Fruit fly (Drosophila melanogaster) whole organism, embryonic: ENCODE results near the gene CG3513.

Source experiments
- ATbp ChIP-seq: fragments of 200-800 bp; sonication (Bioruptor generic); optimal IDR thresholded peaks from 2 replicates; lab custom pipeline; 2017; ENCODE audit warnings: missing biosample characterization, mild to moderate bottlenecking, missing genetic modification characterization, missing genetic modification reagents
- Aef1 ChIP-seq: fragments of 200-800 bp; sonication (Bioruptor generic); IDR thresholded peaks from 3 replicates; pipeline ENCODE4 v1.3.6; 2022; ENCODE audit warnings: missing biosample characterization, missing genetic modification characterization
- Bdp1 ChIP-seq: fragments of 200-800 bp; sonication (Bioruptor generic); optimal IDR thresholded peaks from 3 replicates; lab custom pipeline; 2016; ENCODE audit warnings: missing biosample characterization, missing genetic modification characterization
- CG10959 ChIP-seq: fragments of 200-800 bp; sonication (Bioruptor generic); IDR thresholded peaks from 2 replicates; pipeline ENCODE4 v1.3.6; 2022; ENCODE audit warnings: missing biosample characterization, missing genetic modification characterization
- CG11695 ChIP-seq: fragments of 200-800 bp; sonication (Bioruptor generic); IDR thresholded peaks from 3 replicates; pipeline ENCODE4 v1.3.6; 2022; ENCODE audit warnings: missing biosample characterization, missing genetic modification characterization
- CG14441 ChIP-seq: fragments of 200-800 bp; sonication (Bioruptor generic); IDR thresholded peaks from 2 replicates; pipeline ENCODE4 v1.3.6; 2022; ENCODE audit warnings: missing biosample characterization, missing genetic modification characterization
- CG15696 ChIP-seq: fragments of 200-800 bp; sonication (Bioruptor generic); optimal IDR thresholded peaks from 2 replicates; lab custom pipeline; 2019; ENCODE audit warnings: missing biosample characterization, mild to moderate bottlenecking, missing genetic modification characterization, moderate library complexity
- CG17802 ChIP-seq: fragments of 200-800 bp; sonication (Bioruptor generic); optimal IDR thresholded peaks from 2 replicates; lab custom pipeline; 2018; ENCODE audit warnings: missing biosample characterization, mild to moderate bottlenecking, missing genetic modification characterization, moderate library complexity
- CG17829 ChIP-seq: fragments of 200-800 bp; optimal IDR thresholded peaks from 2 replicates; lab custom pipeline; 2019; ENCODE audit warnings: missing biosample characterization, mild to moderate bottlenecking, missing genetic modification characterization, moderate library complexity
- CG1832 ChIP-seq: fragments of 200-800 bp; sonication (Bioruptor generic); optimal IDR thresholded peaks from 2 replicates; lab custom pipeline; 2017; ENCODE audit warnings: missing biosample characterization, mild to moderate bottlenecking, missing genetic modification characterization, inconsistent platforms
- CG2889 ChIP-seq: fragments of 200-800 bp; sonication (Bioruptor generic); IDR thresholded peaks from 3 replicates; pipeline ENCODE4 v1.3.6; 2022; ENCODE audit warnings: missing biosample characterization, missing genetic modification characterization
- CG32772 ChIP-seq: fragments of 200-800 bp; sonication (Bioruptor generic); IDR thresholded peaks from 2 replicates; pipeline ENCODE4 v1.3.6; 2022; ENCODE audit warnings: missing biosample characterization, missing genetic modification characterization
- CG5245 ChIP-seq: fragments of 200-800 bp; sonication (Bioruptor generic); optimal IDR thresholded peaks from 3 replicates; lab custom pipeline; 2016; ENCODE audit warnings: missing biosample characterization, missing genetic modification characterization
- CG6689 ChIP-seq: fragments of 200-800 bp; sonication (Bioruptor generic); IDR thresholded peaks from 2 replicates; pipeline ENCODE4 v1.3.6; 2022; ENCODE audit warnings: missing biosample characterization, missing genetic modification characterization
- CG7357 ChIP-seq: fragments of 200-800 bp; sonication (Bioruptor generic); IDR thresholded peaks from 3 replicates; pipeline ENCODE4 v1.3.6; 2022; ENCODE audit warnings: missing biosample characterization, missing genetic modification characterization
- CG7372 ChIP-seq: fragments of 200-800 bp; sonication (Bioruptor generic); IDR thresholded peaks from 2 replicates; pipeline ENCODE4 v1.3.6; 2022; ENCODE audit warnings: missing biosample characterization, missing genetic modification characterization
- CG7963 ChIP-seq: fragments of 200-800 bp; sonication (Bioruptor generic); IDR thresholded peaks from 3 replicates; pipeline ENCODE4 v1.3.6; 2022; ENCODE audit warnings: missing biosample characterization, missing genetic modification characterization; ENCODE audit not compliant: partially characterized antibody
- CG8765 ChIP-seq: fragments of 200-800 bp; sonication (Bioruptor generic); IDR thresholded peaks from 2 replicates; pipeline ENCODE4 v1.3.6; 2022; ENCODE audit warnings: missing biosample characterization, missing genetic modification characterization
- CG8944 ChIP-seq: fragments of 200-800 bp; sonication (Bioruptor generic); optimal IDR thresholded peaks from 3 replicates; lab custom pipeline; 2016; ENCODE audit warnings: missing biosample characterization, missing genetic modification characterization
- Fer2 ChIP-seq: fragments of 200-800 bp; sonication (Bioruptor generic); optimal IDR thresholded peaks from 2 replicates; lab custom pipeline; 2018; ENCODE audit warnings: missing biosample characterization, mild to moderate bottlenecking, missing genetic modification characterization, moderate library complexity
- MBD-R2 ChIP-seq: fragments of 200-800 bp; sonication (Bioruptor generic); IDR thresholded peaks from 2 replicates; pipeline ENCODE4 v1.3.6; 2022; ENCODE audit warnings: missing biosample characterization, missing genetic modification characterization
- Meics ChIP-seq: fragments of 200-800 bp; sonication (Bioruptor generic); optimal IDR thresholded peaks from 2 replicates; lab custom pipeline; 2017; ENCODE audit warnings: missing biosample characterization, mild to moderate bottlenecking, missing genetic modification characterization
- Mrtf ChIP-seq: fragments of 200-800 bp; sonication (Bioruptor generic); IDR thresholded peaks from 3 replicates; pipeline ENCODE4 v1.3.6; 2022; ENCODE audit warnings: missing biosample characterization, missing genetic modification characterization
- Nf-YB ChIP-seq: fragments of 200-800 bp; sonication (Bioruptor generic); optimal IDR thresholded peaks from 3 replicates; lab custom pipeline; 2019; ENCODE audit warnings: missing biosample characterization, mild to moderate bottlenecking, missing genetic modification characterization, moderate library complexity
- Oaz ChIP-seq: fragments of 200-800 bp; sonication (Bioruptor generic); IDR thresholded peaks from 2 replicates; pipeline ENCODE4 v1.3.6; 2022; ENCODE audit warnings: missing biosample characterization, missing genetic modification characterization
- Optix ChIP-seq: fragments of 200-800 bp; sonication (Bioruptor generic); IDR thresholded peaks from 3 replicates; pipeline ENCODE4 v1.3.6; 2022; ENCODE audit warnings: missing biosample characterization, missing genetic modification characterization
- Side ChIP-seq: fragments of 200-800 bp; sonication (Bioruptor generic); optimal IDR thresholded peaks from 2 replicates; lab custom pipeline; 2016; ENCODE audit warnings: missing biosample characterization, missing genetic modification characterization
- Sin3A ChIP-seq: fragments of >200 bp; optimal IDR thresholded peaks from 2 replicates; lab custom pipeline; 2018
- Sox102F ChIP-seq: fragments of 200-800 bp; sonication (Bioruptor generic); optimal IDR thresholded peaks from 2 replicates; lab custom pipeline; 2018; ENCODE audit warnings: missing biosample characterization, mild to moderate bottlenecking, missing genetic modification characterization, moderate library complexity
- Tbp ChIP-seq: fragments of >200 bp; optimal IDR thresholded peaks from 2 replicates; lab custom pipeline; 2018; ENCODE audit warnings: missing biosample characterization, missing genetic modification characterization
- Xrp1 ChIP-seq: fragments of 200-800 bp; sonication (Bioruptor generic); IDR thresholded peaks from 2 replicates; pipeline ENCODE4 v1.3.6; 2022; ENCODE audit warnings: missing biosample characterization, missing genetic modification characterization
- amos ChIP-seq: fragments of 200-800 bp; sonication (Bioruptor generic); IDR thresholded peaks from 2 replicates; pipeline ENCODE4 v1.3.6; 2022; ENCODE audit warnings: missing biosample characterization, missing genetic modification characterization; ENCODE audit not compliant: partially characterized antibody
- az2 ChIP-seq: fragments of 200-800 bp; sonication (Bioruptor generic); optimal IDR thresholded peaks from 3 replicates; lab custom pipeline; 2016; ENCODE audit warnings: missing biosample characterization, missing genetic modification characterization
- chif ChIP-seq, 2 experiments: fragments of 200-800 bp; sonication (Bioruptor generic); optimal IDR thresholded peaks; 3 replicates each; lab custom pipeline; 2016; ENCODE audit warnings: missing biosample characterization in 2 of 2, missing genetic modification characterization in 2 of 2
- croc ChIP-seq: fragments of 200-800 bp; sonication (Bioruptor generic); conservative IDR thresholded peaks from 3 replicates; pipeline ENCODE4 v1.3.6; 2022; ENCODE audit warnings: missing biosample characterization, missing genetic modification characterization
- esg ChIP-seq: fragments of 200-800 bp; sonication (Bioruptor generic); conservative IDR thresholded peaks from 2 replicates; pipeline ENCODE4 v1.3.6; 2022; ENCODE audit warnings: missing biosample characterization, missing genetic modification characterization
- eve ChIP-seq, 2 experiments: fragments of >200 bp; optimal IDR thresholded peaks; 2 replicates each; lab custom pipeline; 2017; ENCODE audit warnings: missing biosample characterization in 2 of 2, missing genetic modification characterization in 2 of 2
- ewg ChIP-seq: fragments of 200-800 bp; sonication (Bioruptor generic); optimal IDR thresholded peaks from 3 replicates; lab custom pipeline; 2017; ENCODE audit warnings: mild to moderate bottlenecking, missing biosample characterization, missing genetic modification reagents, missing genetic modification characterization
- fd64A ChIP-seq: fragments of 200-800 bp; sonication (Bioruptor generic); optimal IDR thresholded peaks from 3 replicates; lab custom pipeline; 2018; ENCODE audit warnings: missing biosample characterization, mild to moderate bottlenecking, missing genetic modification characterization
- gem ChIP-seq: fragments of 200-800 bp; sonication (Bioruptor generic); optimal IDR thresholded peaks from 2 replicates; lab custom pipeline; 2019; ENCODE audit warnings: missing biosample characterization, mild to moderate bottlenecking, missing genetic modification characterization, moderate library complexity
- jing ChIP-seq: fragments of 200-800 bp; sonication (Bioruptor generic); optimal IDR thresholded peaks from 2 replicates; lab custom pipeline; 2018; ENCODE audit warnings: missing biosample characterization, mild to moderate bottlenecking, missing genetic modification characterization
- lola ChIP-seq, 3 experiments: fragments of >200 bp in 2 of 3; fragments of 200-800 bp in 1 of 3; sonication (Bioruptor generic) in 1 of 3; optimal IDR thresholded peaks; 2 replicates each; lab custom pipeline; 2017 to 2019; ENCODE audit warnings: missing biosample characterization in 3 of 3, missing genetic modification characterization in 3 of 3, mild to moderate bottlenecking in 1 of 3, moderate library complexity in 1 of 3
- nerfin-1 ChIP-seq: fragments of 200-800 bp; sonication (Bioruptor generic); optimal IDR thresholded peaks from 3 replicates; lab custom pipeline; 2019; ENCODE audit warnings: missing biosample characterization, mild to moderate bottlenecking, missing genetic modification characterization, moderate library complexity
- oc ChIP-seq: fragments of 200-800 bp; sonication (Bioruptor generic); optimal IDR thresholded peaks from 2 replicates; lab custom pipeline; 2018; ENCODE audit warnings: missing biosample characterization, mild to moderate bottlenecking, missing genetic modification characterization, moderate library complexity
- onecut ChIP-seq: fragments of 200-800 bp; sonication (Bioruptor generic); IDR thresholded peaks from 2 replicates; pipeline ENCODE4 v1.3.6; 2022; ENCODE audit warnings: missing biosample characterization, missing genetic modification characterization
- prd ChIP-seq, 3 experiments: fragments of >200 bp in 2 of 3; fragments of 200-800 bp in 1 of 3; sonication (Bioruptor generic) in 1 of 3; optimal IDR thresholded peaks in 2 of 3; IDR thresholded peaks in 1 of 3; 2 replicates in 2 of 3; 3 replicates in 1 of 3; pipeline versions ENCODE4 v1.3.6 to Lab custom; 2017 to 2022; ENCODE audit warnings: missing biosample characterization in 1 of 3, missing genetic modification characterization in 1 of 3
- pzg ChIP-seq: fragments of 200-800 bp; sonication (Bioruptor generic); optimal IDR thresholded peaks from 3 replicates; lab custom pipeline; 2018; ENCODE audit warnings: missing biosample characterization, mild to moderate bottlenecking, missing genetic modification characterization, moderate library complexity
- row ChIP-seq: fragments of 200-800 bp; sonication (Bioruptor generic); IDR thresholded peaks from 3 replicates; pipeline ENCODE4 v1.3.6; 2022; ENCODE audit warnings: missing biosample characterization, missing genetic modification characterization
- sim ChIP-seq: fragments of 200-800 bp; sonication (Bioruptor generic); IDR thresholded peaks from 2 replicates; pipeline ENCODE4 v1.3.6; 2022; ENCODE audit warnings: missing biosample characterization, missing genetic modification characterization
- sisA ChIP-seq: fragments of 200-800 bp; sonication (Bioruptor generic); IDR thresholded peaks from 2 replicates; pipeline ENCODE4 v1.3.6; 2022; ENCODE audit warnings: missing biosample characterization, missing genetic modification characterization

CG3513 gene

dm6 chr2L:3675770-3676169 is 17.2 kb downstream of the CG3513 start (continued):
- TF ChIP-seq CG2889 (GFP tag; lab: Robert Waterston, UW) = no peak
- 0 out of 3 replicates have a peak, but pooled peaks have one; percentile 23 for TF ChIP-seq Mrtf
- TF ChIP-seq ewg = peak; percentile 6
- peak; percentile 17 for TF ChIP-seq ATbp (GFP tag; lab: Kevin White, UChicago)
- TF ChIP-seq Aef1 (GFP tag; lab: Robert Waterston, UW) = 0 out of 3 replicates have a peak, but pooled peaks have one; percentile 12
- 0 out of 2 replicates have a peak, but pooled peaks have one; percentile 34 for TF ChIP-seq CG7372 (GFP tag; lab: Robert Waterston, UW)
- no peak for TF ChIP-seq Fer2
- peak; percentile 19 for TF ChIP-seq nerfin-1 (tag; lab: Kevin White, UChicago)
- peak in 1 of 2 experiments; percentile 18 for TF ChIP-seq eve (GFP tag; optimal IDR thresholded peaks at IDR 0.05; lab: Kevin White, UChicago)
- peak; percentile 63 for TF ChIP-seq sisA (GFP tag; lab: Robert Waterston, UW)
- no peak for TF ChIP-seq Bdp1 (GFP tag; lab: Kevin White, UChicago)
- peak; percentile 61; the same call in 2 of the 3 replicates for TF ChIP-seq row (GFP tag; lab: Robert Waterston, UW)
- peak; percentile 25 for TF ChIP-seq Sox102F (GFP tag; lab: Kevin White, UChicago)
- TF ChIP-seq Meics (GFP tag; lab: Kevin White, UChicago) = no peak
- peak; percentile 52 for TF ChIP-seq CG17829 (tag; lab: Kevin White, UChicago)
- peak; percentile 37; the same call in 1 of the 3 replicates for TF ChIP-seq CG7357 (GFP tag; lab: Robert Waterston, UW)
- TF ChIP-seq chif (GFP tag; optimal IDR thresholded peaks at IDR 0.05; lab: Kevin White, UChicago) = peak; percentile 17 to 49
- peak; percentile 14; the same call in 1 of the 2 replicates for TF ChIP-seq esg (GFP tag; lab: Robert Waterston, UW)
- TF ChIP-seq CG14441 (GFP tag; lab: Robert Waterston, UW) = 0 out of 2 replicates have a peak, but pooled peaks have one; percentile 20
- peak; percentile 30 for TF ChIP-seq CG5245 (GFP tag; lab: Kevin White, UChicago)
- TF ChIP-seq prd (optimal IDR thresholded peaks at IDR 0.05; lab: Kevin White, UChicago) = no peak
- peak; percentile 71 for TF ChIP-seq prd (GFP tag; IDR thresholded peaks at IDR 0.05; lab: Robert Waterston, UW)
- peak; percentile 55; the same call in 1 of the 2 replicates for TF ChIP-seq CG8765 (GFP tag; lab: Robert Waterston, UW)
- 0 out of 2 replicates have a peak, but pooled peaks have one; percentile 7 for TF ChIP-seq CG32772 (GFP tag; lab: Robert Waterston, UW)
- TF ChIP-seq CG11695 (GFP tag; lab: Robert Waterston, UW) = no peak
- TF ChIP-seq Tbp = no peak
- peak; percentile 73 for TF ChIP-seq Xrp1 (GFP tag; lab: Robert Waterston, UW)
- TF ChIP-seq amos (GFP tag; lab: Robert Waterston, UW) = no peak
- peak; percentile 2 for TF ChIP-seq fd64A (GFP tag; lab: Kevin White, UChicago)
- TF ChIP-seq pzg = no peak
- TF ChIP-seq Sin3A (lab: Kevin White, UChicago) = no peak
- TF ChIP-seq CG1832 = no peak
- peak; percentile 17 for TF ChIP-seq Side (GFP tag; lab: Kevin White, UChicago)
- peak; percentile 41 for TF ChIP-seq CG15696 (tag; lab: Kevin White, UChicago)
- no peak for TF ChIP-seq Optix
- peak; percentile 6 for TF ChIP-seq Nf-YB (GFP tag; lab: Kevin White, UChicago)
- TF ChIP-seq jing = peak; percentile 33
- TF ChIP-seq gem (tag; lab: Kevin White, UChicago) = peak; percentile 55
- peak; percentile 6 for TF ChIP-seq az2 (GFP tag; lab: Kevin White, UChicago)
- TF ChIP-seq croc (GFP tag; lab: Robert Waterston, UW) = peak; percentile 59
- no peak for TF ChIP-seq CG8944 (GFP tag; lab: Kevin White, UChicago)
- TF ChIP-seq CG17802 (tag; lab: Kevin White, UChicago) = peak; percentile 15
- TF ChIP-seq oc = peak; percentile 28
- peak; percentile 49; the same call in 1 of the 2 replicates for TF ChIP-seq onecut (GFP tag; lab: Robert Waterston, UW)
- no peak for TF ChIP-seq MBD-R2 (GFP tag; lab: Robert Waterston, UW)
- peak; percentile 42 for TF ChIP-seq CG6689 (GFP tag; lab: Robert Waterston, UW)
- TF ChIP-seq CG7963 = no peak
- TF ChIP-seq sim = 0 out of 2 replicates have a peak, but pooled peaks have one; percentile 6
- peak in 1 of 3 experiments; percentile 72 for TF ChIP-seq lola (GFP tag; optimal IDR thresholded peaks at IDR 0.05; lab: Kevin White, UChicago)
- peak; percentile 55 for TF ChIP-seq CG10959 (GFP tag; lab: Robert Waterston, UW)
- no peak for TF ChIP-seq Oaz
